Fruit fly (Drosophila melanogaster) whole organism: Measurements from ENCODE around the gene AlaRS.

Experiments used
- psq ChIP-seq: fragments of >200 bp; optimal IDR thresholded peaks from 2 replicates; lab custom pipeline; 2017
- usp ChIP-seq: fragments of >200 bp; optimal IDR thresholded peaks from 2 replicates; lab custom pipeline; 2017; ENCODE audit warnings: missing biosample characterization, missing genetic modification characterization, mixed read lengths

- TF ChIP-seq usp (GFP tag; lab: Kevin White, UChicago) (no peak), psq (lab: Kevin White, UChicago) (no peak)
Observed at dm6 chr2L:8374235-8374634, 7.3 kb downstream of the AlaRS start, which contains the start of gene Wdr82.
